Fruit fly (Drosophila melanogaster): ENCODE measurements around the gene Pdcd4.

The Pdcd4 gene

dm6 chrX:13740992-13741391, 14.2 kb downstream of the Pdcd4 start:
- TF ChIP-seq esn (GFP tag; optimal IDR thresholded peaks at IDR 0.05) (no peak), Lpt (GFP tag; optimal IDR thresholded peaks at IDR 0.05) (no peak), CG10631 (GFP tag; optimal IDR thresholded peaks at IDR 0.05) (no peak), acj6 (GFP tag; optimal IDR thresholded peaks at IDR 0.05) (no peak), vri (GFP tag; optimal IDR thresholded peaks at IDR 0.05) (peak; percentile 6)

DNA sequence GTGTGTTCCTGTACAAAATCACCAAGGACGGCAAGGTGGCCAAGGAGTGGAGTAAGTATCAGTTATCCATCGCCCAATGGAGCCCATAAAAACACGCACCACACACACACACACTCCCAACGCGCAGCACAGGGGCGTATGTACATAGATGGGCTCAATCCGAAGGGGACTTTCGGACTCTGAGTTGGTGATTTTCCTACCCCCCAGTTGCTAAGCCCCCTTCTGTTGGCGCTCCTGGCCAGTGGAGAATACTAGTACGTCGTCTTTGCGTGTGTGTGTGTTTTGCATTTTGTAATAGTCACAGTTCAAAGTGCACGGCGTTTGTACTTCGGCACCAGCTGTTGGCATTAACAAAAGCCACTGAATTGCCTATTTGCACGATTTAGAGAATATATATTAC, 15.1 kb downstream of the Pdcd4 start:
- TF ChIP-seq Eip78C (GFP tag) = peak; percentile 89
- peak; percentile 77 for TF ChIP-seq dsx (GFP tag; optimal IDR thresholded peaks at IDR 0.05; ENCODE audit: poor library complexity, severe bottlenecking)
- peak; percentile 66 for TF ChIP-seq CG34406 (GFP tag; optimal IDR thresholded peaks at IDR 0.05)
- peak; percentile 69 for TF ChIP-seq Met (GFP tag; optimal IDR thresholded peaks at IDR 0.05)
- TF ChIP-seq Sox15 (GFP tag; optimal IDR thresholded peaks at IDR 0.05) = peak; percentile 61
- TF ChIP-seq lz (GFP tag; optimal IDR thresholded peaks at IDR 0.05) = peak; percentile 79
- TF ChIP-seq OdsH (GFP tag; optimal IDR thresholded peaks at IDR 0.05) = peak; percentile 85
- peak; percentile 79 for TF ChIP-seq CG15336 (GFP tag; IDR thresholded peaks at IDR 0.05)
- TF ChIP-seq CG6854 (GFP tag; optimal IDR thresholded peaks at IDR 0.05) = peak; percentile 35
- peak; percentile 80 for TF ChIP-seq CG10631 (GFP tag; optimal IDR thresholded peaks at IDR 0.05)
- peak; percentile 83 for TF ChIP-seq CG9139 (GFP tag; optimal IDR thresholded peaks at IDR 0.05)
- peak; percentile 66 for TF ChIP-seq fd59A (GFP tag; optimal IDR thresholded peaks at IDR 0.05)
- TF ChIP-seq dac (GFP tag; optimal IDR thresholded peaks at IDR 0.05) = peak; percentile 88
- peak; percentile 87 for TF ChIP-seq CG3919 (GFP tag; optimal IDR thresholded peaks at IDR 0.05)
- peak; percentile 67 for TF ChIP-seq esn (GFP tag; optimal IDR thresholded peaks at IDR 0.05)
- TF ChIP-seq Sox14 (GFP tag; optimal IDR thresholded peaks at IDR 0.05) = peak; percentile 79
- peak; percentile 63 for TF ChIP-seq vri (GFP tag; optimal IDR thresholded peaks at IDR 0.05)
- TF ChIP-seq Hr39 (GFP tag; optimal IDR thresholded peaks at IDR 0.05) = peak; percentile 68
- TF ChIP-seq Hr38 (GFP tag; optimal IDR thresholded peaks at IDR 0.05) = peak; percentile 50
- TF ChIP-seq CG3032 (tag; optimal IDR thresholded peaks at IDR 0.05) = peak; percentile 71
- peak; percentile 82 for TF ChIP-seq Eip75B (GFP tag; optimal IDR thresholded peaks at IDR 0.05)
- peak; percentile 75 for TF ChIP-seq cyc (GFP tag; optimal IDR thresholded peaks at IDR 0.05)
- TF ChIP-seq net (GFP tag; optimal IDR thresholded peaks at IDR 0.05) = peak; percentile 91
- peak; percentile 71 to 81 for TF ChIP-seq salr (GFP tag; optimal IDR thresholded peaks at IDR 0.05)
- TF ChIP-seq CG6163 (GFP tag; IDR thresholded peaks at IDR 0.05) = peak; percentile 91
- peak; percentile 68 for TF ChIP-seq CG8319 (GFP tag; optimal IDR thresholded peaks at IDR 0.05)
- peak; percentile 83 for TF ChIP-seq spab (GFP tag; optimal IDR thresholded peaks at IDR 0.05)
- TF ChIP-seq CG8632 (GFP tag; optimal IDR thresholded peaks at IDR 0.05) = peak; percentile 70
- TF ChIP-seq CG31627 (GFP tag; optimal IDR thresholded peaks at IDR 0.05) = peak; percentile 74
- TF ChIP-seq ss (GFP tag; optimal IDR thresholded peaks at IDR 0.05) = peak; percentile 94
- TF ChIP-seq Ets96B (tag; optimal IDR thresholded peaks at IDR 0.05) = peak; percentile 80
- TF ChIP-seq CG1621 (tag; optimal IDR thresholded peaks at IDR 0.05) = peak; percentile 79
- TF ChIP-seq svp (GFP tag) = peak; percentile 87
- peak; percentile 77 for TF ChIP-seq CG6792 (GFP tag; optimal IDR thresholded peaks at IDR 0.05)
- peak; percentile 75 for TF ChIP-seq achi (GFP tag; optimal IDR thresholded peaks at IDR 0.05)
- TF ChIP-seq Blimp-1 (GFP tag; optimal IDR thresholded peaks at IDR 0.05) = peak; percentile 17
- peak; percentile 66 for TF ChIP-seq Ets21C (GFP tag; optimal IDR thresholded peaks at IDR 0.05)
- peak; percentile 87 for TF ChIP-seq pdm3 (GFP tag; optimal IDR thresholded peaks at IDR 0.05)
- peak; percentile 11 for TF ChIP-seq fd85E (GFP tag; optimal IDR thresholded peaks at IDR 0.05)
- peak; percentile 83 for TF ChIP-seq CG8119 (GFP tag; IDR thresholded peaks at IDR 0.05)
- TF ChIP-seq CG11762 (GFP tag; optimal IDR thresholded peaks at IDR 0.05; ENCODE audit: insufficient read depth) = peak; percentile 63
- peak; percentile 64 for TF ChIP-seq Sox102F (GFP tag; optimal IDR thresholded peaks at IDR 0.05)
- TF ChIP-seq acj6 (GFP tag; optimal IDR thresholded peaks at IDR 0.05) = peak; percentile 79
- TF ChIP-seq fkh (GFP tag; optimal IDR thresholded peaks at IDR 0.05) = peak; percentile 13
- TF ChIP-seq CG32006 (GFP tag; optimal IDR thresholded peaks at IDR 0.05) = peak; percentile 83
- TF ChIP-seq CG6276 (GFP tag; optimal IDR thresholded peaks at IDR 0.05) = peak; percentile 85
- peak; percentile 74 for TF ChIP-seq Hr4 (GFP tag; optimal IDR thresholded peaks at IDR 0.05)
- TF ChIP-seq CG7368 (GFP tag; optimal IDR thresholded peaks at IDR 0.05) = peak; percentile 89
- TF ChIP-seq CG11294 (GFP tag; IDR thresholded peaks at IDR 0.05) = peak; percentile 85
